Worm (Caenorhabditis elegans) whole organism, midembryonic: ENCODE measurements around the gene xbx-5.
"Not testable (repeated sequence)": the region's sequence is repeated elsewhere in the genome, so short reads cannot be mapped to it uniquely, and the experiment has no call there.

Source experiments
- T22C8.4 ChIP-seq: fragments of 200-800 bp; sonication (Bioruptor generic); IDR thresholded peaks from 2 replicates; pipeline ENCODE4 v1.3.6; 2022; ENCODE audit warnings: missing genetic modification characterization, missing compliant biosample characterization
- cog-1 ChIP-seq: sonication (generic microtip); optimal IDR thresholded peaks from 2 replicates; lab custom pipeline; 2016; ENCODE audit warnings: missing genetic modification characterization, missing compliant biosample characterization
- flt-1 ChIP-seq: fragments of 200-800 bp; sonication (Bioruptor generic); IDR thresholded peaks from 2 replicates; pipeline ENCODE4 v1.3.6; 2022; ENCODE audit warnings: missing genetic modification characterization, missing compliant biosample characterization
- klf-2 ChIP-seq: fragments of 200-800 bp; sonication (Bioruptor generic); conservative IDR thresholded peaks from 2 replicates; pipeline ENCODE4 v1.3.6; 2022; ENCODE audit warnings: missing genetic modification reagents, missing genetic modification characterization, missing compliant biosample characterization
- med-1 ChIP-seq: sonication (generic microtip); optimal IDR thresholded peaks from 2 replicates; lab custom pipeline; 2017; ENCODE audit warnings: missing genetic modification characterization, mild to moderate bottlenecking, missing compliant biosample characterization, antibody characterized with exemption, missing genetic modification reagents; ENCODE audit not compliant: insufficient read depth
- ref-1 ChIP-seq: fragments of 200-800 bp; sonication (Bioruptor generic); conservative IDR thresholded peaks from 2 replicates; pipeline ENCODE4 v1.3.6; 2022; ENCODE audit warnings: missing genetic modification reagents, missing genetic modification characterization, missing compliant biosample characterization
- tab-1 ChIP-seq: fragments of 200-800 bp; sonication (Bioruptor generic); IDR thresholded peaks from 2 replicates; pipeline ENCODE4 v1.3.6; 2022; ENCODE audit warnings: missing genetic modification characterization, missing compliant biosample characterization
- ztf-23 ChIP-seq: fragments of 200-800 bp; sonication (Bioruptor generic); IDR thresholded peaks from 2 replicates; pipeline ENCODE4 v1.3.6; 2022; ENCODE audit warnings: missing genetic modification reagents, missing genetic modification characterization, missing compliant biosample characterization
- ztf-29 ChIP-seq: fragments of 200-800 bp; sonication (Bioruptor generic); IDR thresholded peaks from 2 replicates; pipeline ENCODE4 v1.3.6; 2022; ENCODE audit warnings: missing genetic modification reagents, missing genetic modification characterization, missing compliant biosample characterization

Gene xbx-5

ce11 chrIII:3804422-3804821 lies at the start of gene xbx-5:
Gene xbx-5 (minus strand): TSS chrIII:3804477.
- TF ChIP-seq ztf-29 (GFP tag; lab: Robert Waterston, UW), result no peak
- no peak for TF ChIP-seq cog-1 (tag; lab: Kevin White, UChicago)
- TF ChIP-seq ztf-23, result no peak
- TF ChIP-seq flt-1 (GFP tag; lab: Robert Waterston, UW), result no peak
- TF ChIP-seq klf-2 (GFP tag; lab: Robert Waterston, UW), result no peak
- no peak for TF ChIP-seq tab-1 (GFP tag; lab: Robert Waterston, UW)
- no peak for TF ChIP-seq med-1 (GFP tag; lab: Kevin White, UChicago)
- TF ChIP-seq ref-1 (GFP tag; lab: Robert Waterston, UW), result no peak
- no peak for TF ChIP-seq T22C8.4 (GFP tag; lab: Robert Waterston, UW)

- TF ChIP-seq flt-1 (GFP tag; lab: Robert Waterston, UW), result 0 out of 2 replicates have a peak, but pooled peaks have one; percentile 36
These were observed 47.8 kb upstream of the xbx-5 start, which contains the start of gene cyp-25A4 for ce11 chrIII:3852030-3852579. Gene cyp-25A4 (minus strand): TSS chrIII:3852080.

- 0 out of 2 replicates have a peak, but pooled peaks have one; percentile 13 for TF ChIP-seq T22C8.4 (GFP tag; lab: Robert Waterston, UW)
These were observed 41.4 kb upstream of the xbx-5 start for ce11 chrIII:3845708-3846107.

ce11 chrIII:3844746-3845145 lies 40.5 kb upstream of the xbx-5 start, which contains the start of gene maph-1.3:
Gene maph-1.3 (plus strand): TSS chrIII:3844893.
- not testable (repeated sequence) for TF ChIP-seq ref-1, ztf-29, flt-1 (GFP tag; lab: Robert Waterston, UW)

- TF ChIP-seq ztf-23; klf-2 (GFP tag; lab: Robert Waterston, UW); tab-1 (GFP tag; lab: Robert Waterston, UW): not testable (repeated sequence)
These were observed 39.2 kb upstream of the xbx-5 start, which contains the start of gene C36A4.4 for ce11 chrIII:3843514-3843913. Gene C36A4.4 (minus strand): TSS chrIII:3843614.

ce11 chrIII:3840279-3840678 lies 36.0 kb upstream of the xbx-5 start, which contains the start of gene C36A4.11:
Gene C36A4.11 (plus strand): TSS chrIII:3840579.
- TF ChIP-seq flt-1, ref-1, T22C8.4 (GFP tag; lab: Robert Waterston, UW): not testable (repeated sequence)

ce11 chrIII:3839635-3840034 lies 35.4 kb upstream of the xbx-5 start, which contains the start of gene cyp-25A3:
Gene cyp-25A3 (minus strand): TSS chrIII:3839735.
- no peak for TF ChIP-seq ztf-23
- no peak for TF ChIP-seq ztf-29 (GFP tag; lab: Robert Waterston, UW)
- no peak for TF ChIP-seq ref-1 (GFP tag; lab: Robert Waterston, UW)
- TF ChIP-seq med-1 (GFP tag; lab: Kevin White, UChicago), result no peak
- TF ChIP-seq klf-2 (GFP tag; lab: Robert Waterston, UW), result no peak
- no peak for TF ChIP-seq cog-1 (tag; lab: Kevin White, UChicago)
- no peak for TF ChIP-seq tab-1 (GFP tag; lab: Robert Waterston, UW)
- TF ChIP-seq flt-1 (GFP tag; lab: Robert Waterston, UW), result no peak

- no peak for TF ChIP-seq T22C8.4 (GFP tag; lab: Robert Waterston, UW)
- TF ChIP-seq med-1 (GFP tag; lab: Kevin White, UChicago), result no peak
- TF ChIP-seq ref-1 (GFP tag; lab: Robert Waterston, UW), result no peak
- TF ChIP-seq cog-1 (tag; lab: Kevin White, UChicago), result no peak
- no peak for TF ChIP-seq ztf-23
- TF ChIP-seq tab-1 (GFP tag; lab: Robert Waterston, UW), result no peak
- no peak for TF ChIP-seq klf-2 (GFP tag; lab: Robert Waterston, UW)
- no peak for TF ChIP-seq flt-1 (GFP tag; lab: Robert Waterston, UW)
- no peak for TF ChIP-seq ztf-29 (GFP tag; lab: Robert Waterston, UW)
These were observed 30.6 kb upstream of the xbx-5 start, which contains the start of gene cyp-25A2 for ce11 chrIII:3834800-3835271. Gene cyp-25A2 (plus strand): TSS chrIII:3835221.

ce11 chrIII:3832291-3832690 lies 28.0 kb upstream of the xbx-5 start, which contains the start of gene cyp-25A1:
Gene cyp-25A1 (plus strand): TSS chrIII:3832591.
- TF ChIP-seq klf-2 (GFP tag; lab: Robert Waterston, UW) (no peak), ztf-29 (GFP tag; lab: Robert Waterston, UW) (no peak)

ce11 chrIII:3831798-3832197 lies 27.5 kb upstream of the xbx-5 start:
- no peak for TF ChIP-seq klf-2 (GFP tag; lab: Robert Waterston, UW)
- TF ChIP-seq ztf-29 (GFP tag; lab: Robert Waterston, UW), result no peak
- TF ChIP-seq ref-1 (GFP tag; lab: Robert Waterston, UW), result no peak
- TF ChIP-seq tab-1 (GFP tag; lab: Robert Waterston, UW), result no peak
- TF ChIP-seq ztf-23, result no peak
- no peak for TF ChIP-seq T22C8.4 (GFP tag; lab: Robert Waterston, UW)
- no peak for TF ChIP-seq med-1 (GFP tag; lab: Kevin White, UChicago)
- TF ChIP-seq flt-1 (GFP tag; lab: Robert Waterston, UW), result no peak
- TF ChIP-seq cog-1 (tag; lab: Kevin White, UChicago), result no peak
